Worm (Caenorhabditis elegans) whole organism, L2 larva: Measurements from ENCODE around the gene K03B4.6.

Experiments
- C34F6.9 ChIP-seq: fragments of 150-350 bp; optimal IDR thresholded peaks from 2 replicates; lab custom pipeline; 2014; ENCODE audit warnings: missing biosample characterization, missing genetic modification characterization
- R02D3.7 ChIP-seq: fragments of 150-350 bp; optimal IDR thresholded peaks from 2 replicates; lab custom pipeline; 2014; ENCODE audit warnings: missing biosample characterization, missing genetic modification characterization
- Y55F3AM.14 ChIP-seq: fragments of 200-800 bp; sonication (Bioruptor generic); optimal IDR thresholded peaks from 2 replicates; lab custom pipeline; 2018; ENCODE audit warnings: mild to moderate bottlenecking, missing genetic modification characterization, missing compliant biosample characterization
- ZK546.5 ChIP-seq: sonication (generic microtip); optimal IDR thresholded peaks from 2 replicates; lab custom pipeline; 2017; ENCODE audit warnings: missing biosample characterization, missing genetic modification characterization
- alr-1 ChIP-seq: fragments of 150-350 bp; optimal IDR thresholded peaks from 2 replicates; lab custom pipeline; 2014; ENCODE audit warnings: missing biosample characterization, missing genetic modification characterization
- blmp-1 ChIP-seq: sonication (generic microtip); optimal IDR thresholded peaks from 2 replicates; lab custom pipeline; 2017; ENCODE audit warnings: missing genetic modification characterization, mild to moderate bottlenecking, missing compliant biosample characterization, antibody characterized with exemption, moderate library complexity; ENCODE audit not compliant: insufficient read depth
- ceh-16 ChIP-seq: fragments of 150-350 bp; optimal IDR thresholded peaks from 2 replicates; lab custom pipeline; 2014; ENCODE audit warnings: missing biosample characterization, missing genetic modification characterization
- ceh-82 ChIP-seq: fragments of 150-350 bp; optimal IDR thresholded peaks from 2 replicates; lab custom pipeline; 2014; ENCODE audit warnings: missing biosample characterization, missing genetic modification characterization
- crh-2 ChIP-seq: sonication (generic microtip); optimal IDR thresholded peaks from 2 replicates; lab custom pipeline; 2017; ENCODE audit warnings: missing biosample characterization, missing genetic modification characterization
- dmd-4 ChIP-seq: sonication (generic microtip); optimal IDR thresholded peaks from 2 replicates; lab custom pipeline; 2017; ENCODE audit warnings: missing biosample characterization, missing genetic modification characterization
- egl-27 ChIP-seq: sonication (generic microtip); optimal IDR thresholded peaks from 3 replicates; lab custom pipeline; 2017; ENCODE audit warnings: missing biosample characterization, missing genetic modification reagents, missing genetic modification characterization
- elt-3 ChIP-seq: sonication (generic microtip); optimal IDR thresholded peaks from 2 replicates; lab custom pipeline; 2017; ENCODE audit warnings: missing biosample characterization, missing genetic modification characterization
- fos-1 ChIP-seq: fragments of 150-350 bp; optimal IDR thresholded peaks from 2 replicates; lab custom pipeline; 2014; ENCODE audit warnings: missing biosample characterization, missing genetic modification characterization
- gmeb-1 ChIP-seq: fragments of 150-350 bp; optimal IDR thresholded peaks from 2 replicates; lab custom pipeline; 2014; ENCODE audit warnings: missing biosample characterization, missing genetic modification characterization
- lin-13 ChIP-seq: fragments of 150-350 bp; optimal IDR thresholded peaks from 2 replicates; lab custom pipeline; 2014; ENCODE audit warnings: missing biosample characterization, missing genetic modification reagents, missing genetic modification characterization
- mdl-1 ChIP-seq, 2 experiments: fragments of 150-350 bp in 1 of 2; sonication (generic microtip) in 1 of 2; optimal IDR thresholded peaks; 2 replicates each; lab custom pipeline; 2017; ENCODE audit warnings: missing biosample characterization in 2 of 2, missing genetic modification characterization in 2 of 2
- nhr-10 ChIP-seq: sonication (generic microtip); optimal IDR thresholded peaks from 2 replicates; lab custom pipeline; 2017; ENCODE audit warnings: missing biosample characterization, missing genetic modification characterization
- nhr-12 ChIP-seq: fragments of 150-350 bp; optimal IDR thresholded peaks from 2 replicates; lab custom pipeline; 2014; ENCODE audit warnings: missing biosample characterization, missing genetic modification characterization
- nhr-129 ChIP-seq: fragments of 150-350 bp; optimal IDR thresholded peaks from 2 replicates; lab custom pipeline; 2014; ENCODE audit warnings: missing biosample characterization, missing genetic modification characterization
- nhr-21 ChIP-seq: fragments of 150-350 bp; optimal IDR thresholded peaks from 2 replicates; lab custom pipeline; 2014; ENCODE audit warnings: missing biosample characterization, missing genetic modification characterization
- nhr-237 ChIP-seq: fragments of 150-350 bp; optimal IDR thresholded peaks from 2 replicates; lab custom pipeline; 2014; ENCODE audit warnings: missing biosample characterization, missing genetic modification characterization
- nhr-25 ChIP-seq: fragments of 150-350 bp; sonication (generic microtip); optimal IDR thresholded peaks from 3 replicates; lab custom pipeline; 2014; ENCODE audit warnings: missing biosample characterization, missing genetic modification characterization
- nhr-6 ChIP-seq: fragments of 150-350 bp; optimal IDR thresholded peaks from 2 replicates; lab custom pipeline; 2014; ENCODE audit warnings: missing biosample characterization, missing genetic modification characterization
- peb-1 ChIP-seq: fragments of 150-350 bp; optimal IDR thresholded peaks from 2 replicates; lab custom pipeline; 2014; ENCODE audit warnings: missing biosample characterization, missing genetic modification characterization
- sem-4 ChIP-seq: fragments of 150-350 bp; optimal IDR thresholded peaks from 2 replicates; lab custom pipeline; 2014; ENCODE audit warnings: missing biosample characterization, missing genetic modification reagents, missing genetic modification characterization
- skn-1 ChIP-seq: sonication (generic microtip); optimal IDR thresholded peaks from 2 replicates; lab custom pipeline; 2017; ENCODE audit warnings: missing biosample characterization, missing genetic modification characterization
- sma-3 ChIP-seq: sonication (generic microtip); optimal IDR thresholded peaks from 2 replicates; lab custom pipeline; 2016; ENCODE audit warnings: missing genetic modification reagents, missing genetic modification characterization, missing compliant biosample characterization
- unc-39 ChIP-seq: fragments of 150-350 bp; optimal IDR thresholded peaks from 2 replicates; lab custom pipeline; 2014; ENCODE audit warnings: missing biosample characterization, missing genetic modification characterization
- unc-55 ChIP-seq: fragments of 150-350 bp; sonication (generic microtip); optimal IDR thresholded peaks from 3 replicates; lab custom pipeline; 2014; ENCODE audit warnings: missing biosample characterization, missing genetic modification reagents, missing genetic modification characterization
- unc-62 ChIP-seq: fragments of 150-350 bp; optimal IDR thresholded peaks from 2 replicates; lab custom pipeline; 2014; ENCODE audit warnings: missing biosample characterization, missing genetic modification reagents, missing genetic modification characterization
- zag-1 ChIP-seq: fragments of 150-350 bp; optimal IDR thresholded peaks from 2 replicates; lab custom pipeline; 2014; ENCODE audit warnings: missing biosample characterization, missing genetic modification characterization
- ztf-11 ChIP-seq: sonication (generic microtip); optimal IDR thresholded peaks from 2 replicates; lab custom pipeline; 2017; ENCODE audit warnings: missing biosample characterization, missing genetic modification characterization
- ztf-4 ChIP-seq: fragments of 150-350 bp; optimal IDR thresholded peaks from 2 replicates; lab custom pipeline; 2014; ENCODE audit warnings: missing biosample characterization, missing genetic modification characterization

K03B4.6 gene

DNA sequence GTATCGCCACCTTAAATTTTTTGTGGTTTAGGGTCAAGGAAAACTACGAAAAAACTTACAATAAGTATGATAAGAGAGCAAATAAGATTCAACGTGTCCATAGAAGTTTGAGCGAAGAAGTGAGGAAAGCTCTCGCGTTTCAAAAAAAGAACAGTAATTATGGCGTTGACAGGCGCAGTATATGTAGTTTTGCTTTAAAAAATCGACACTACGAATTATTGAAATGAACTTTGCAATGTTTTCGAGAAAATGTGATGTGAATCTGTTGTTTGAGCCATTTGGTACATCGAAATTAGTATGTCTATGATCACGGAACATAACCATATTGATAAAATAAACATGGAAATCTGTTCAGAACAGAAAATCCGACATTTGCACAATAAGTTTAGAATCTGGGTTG is 13.6 kb downstream of the K03B4.6 start, which contains the start of gene srx-74:
TSS of gene srx-74 (minus strand) at position 101 of the 400 bp plus-strand sequence.
- TF ChIP-seq ztf-11, result no peak
- no peak for TF ChIP-seq unc-55 (GFP tag; lab: Kevin White, UChicago)
- no peak for TF ChIP-seq sem-4 (tag; lab: Kevin White, UChicago)
- no peak for TF ChIP-seq peb-1 (tag; lab: Kevin White, UChicago)
- TF ChIP-seq skn-1 (tag; lab: Kevin White, UChicago), result no peak
- no peak for TF ChIP-seq unc-62
- no peak for TF ChIP-seq zag-1
- TF ChIP-seq ZK546.5, result no peak
- no peak for TF ChIP-seq nhr-237 (tag; lab: Kevin White, UChicago)
- TF ChIP-seq nhr-10 (tag; lab: Kevin White, UChicago), result no peak
- no peak for TF ChIP-seq nhr-21
- no peak for TF ChIP-seq crh-2 (tag; lab: Kevin White, UChicago)
- TF ChIP-seq gmeb-1 (tag; lab: Kevin White, UChicago), result no peak

DNA sequence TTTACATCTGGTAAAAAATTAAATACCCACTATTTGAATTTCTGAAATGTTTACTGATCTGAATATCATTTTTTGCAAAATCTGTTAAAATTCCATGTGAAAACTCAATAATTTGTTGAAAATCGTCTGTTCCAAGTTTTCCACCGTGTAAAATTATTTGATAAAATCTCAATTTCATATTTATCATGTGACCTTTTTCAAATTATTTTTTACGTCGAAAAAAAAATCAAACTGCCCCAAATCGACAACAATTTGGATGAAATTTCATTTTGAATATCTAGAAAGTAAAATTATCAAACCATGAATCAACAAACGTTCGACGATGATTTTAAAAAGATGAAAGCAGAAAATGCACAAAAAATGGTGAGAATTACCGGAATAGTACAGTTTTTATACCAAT is 20.8 kb downstream of the K03B4.6 start, which contains the start of gene F41F3.9:
TSS of gene F41F3.9 (plus strand) at position 301 of the 400 bp plus-strand sequence.
- TF ChIP-seq dmd-4 (tag; lab: Kevin White, UChicago) (no peak), R02D3.7 (tag; lab: Kevin White, UChicago) (no peak), Y55F3AM.14 (GFP tag; lab: Kevin White, UChicago) (no peak)

DNA sequence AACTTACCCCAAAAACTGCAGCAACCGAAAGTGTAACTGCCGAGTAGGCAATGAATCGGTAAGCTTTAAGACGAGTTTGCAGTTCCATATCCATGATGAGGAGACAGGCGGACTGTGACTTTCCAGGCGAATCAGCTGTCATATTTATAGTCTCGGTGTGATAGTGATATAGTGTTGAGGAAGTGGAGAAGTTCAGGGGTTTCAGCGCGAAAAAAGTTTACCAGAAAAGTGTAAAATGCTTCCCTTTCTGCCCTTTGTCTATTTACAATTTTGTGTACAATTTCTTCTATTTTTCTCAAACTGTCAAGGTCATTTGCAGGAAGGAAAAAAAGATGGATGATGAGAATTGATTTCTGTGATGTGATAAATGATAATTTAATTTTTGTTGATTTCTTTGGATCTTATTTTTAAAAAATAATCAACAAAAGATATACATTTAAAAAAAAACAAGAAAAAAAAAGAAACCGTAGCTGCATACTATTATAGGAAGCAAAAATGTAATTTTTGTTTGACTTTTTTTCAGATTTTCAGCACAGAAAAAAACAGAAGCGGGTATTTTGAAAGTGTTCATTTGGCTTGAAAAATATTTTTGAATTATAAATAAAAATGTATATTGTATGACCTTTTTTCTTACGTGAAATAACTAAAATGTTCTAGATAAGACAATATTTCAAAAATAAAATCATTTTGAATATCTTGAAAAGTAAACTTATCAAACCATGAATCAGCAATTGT is 22.0 kb downstream of the K03B4.6 start, which contains the start of the genes col-139 and F41F3.1:
TSS of gene col-139 (minus strand) at position 101 of the 735 bp plus-strand sequence.
TSS of gene F41F3.1 (plus strand) at position 685 of the 735 bp plus-strand sequence.
- TF ChIP-seq mdl-1 (tag; optimal IDR thresholded peaks at IDR 0.05; lab: Kevin White, UChicago), result no peak
- TF ChIP-seq lin-13 (GFP tag; lab: Kevin White, UChicago), result no peak
- no peak for TF ChIP-seq ztf-11
- no peak for TF ChIP-seq egl-27 (tag; lab: Kevin White, UChicago)
- no peak for TF ChIP-seq ztf-4 (tag; lab: Kevin White, UChicago)
- no peak for TF ChIP-seq sem-4 (tag; lab: Kevin White, UChicago)
- TF ChIP-seq ZK546.5, result no peak
- TF ChIP-seq unc-39 (tag; lab: Kevin White, UChicago), result no peak
- TF ChIP-seq nhr-6 (tag; lab: Kevin White, UChicago), result no peak
- TF ChIP-seq nhr-129 (tag; lab: Kevin White, UChicago), result no peak

DNA sequence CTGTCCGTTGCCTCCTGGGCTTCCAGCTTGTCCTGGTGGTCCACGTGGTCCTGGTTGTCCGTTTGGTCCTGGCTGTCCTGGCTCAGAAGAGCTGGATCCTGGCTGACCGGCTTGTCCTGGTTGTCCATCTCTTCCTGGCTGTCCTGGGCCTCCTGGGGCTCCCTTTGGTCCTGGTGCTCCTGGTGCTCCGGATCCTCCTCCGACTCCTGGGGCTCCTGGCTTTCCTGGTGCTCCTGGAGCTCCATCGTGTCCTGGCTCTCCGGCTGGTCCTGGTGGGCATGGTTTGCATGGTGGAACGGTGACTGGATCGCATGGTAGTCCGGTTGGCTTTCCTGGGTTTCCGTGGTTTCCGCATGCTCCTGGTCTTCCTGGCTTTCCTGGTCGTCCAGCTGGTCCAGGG is 22.9 kb downstream of the K03B4.6 start:
- no peak for TF ChIP-seq lin-13 (GFP tag; lab: Kevin White, UChicago)
- peak; percentile 50 for TF ChIP-seq Y55F3AM.14 (GFP tag; lab: Kevin White, UChicago)

DNA sequence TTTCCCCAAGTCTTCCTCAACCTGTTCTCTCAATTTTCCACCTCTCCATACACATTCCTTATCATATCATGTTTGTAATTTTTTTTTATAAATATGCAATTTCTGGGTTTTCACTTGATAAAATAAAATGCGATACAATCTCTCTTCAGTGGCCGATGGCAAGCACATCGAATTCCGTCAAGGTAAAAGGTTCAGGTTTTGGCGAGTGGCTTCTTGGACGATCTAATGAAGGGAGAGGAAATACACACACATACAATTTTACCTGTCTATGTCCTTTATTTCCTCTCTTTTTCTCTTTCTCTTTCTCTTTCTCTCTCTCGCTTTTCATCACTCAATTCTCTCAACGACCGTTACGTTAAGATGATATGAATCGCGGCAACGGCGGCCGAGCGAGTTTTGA is 24.5 kb downstream of the K03B4.6 start:
- TF ChIP-seq crh-2 (tag; lab: Kevin White, UChicago) (no peak), peb-1 (tag; lab: Kevin White, UChicago) (peak; percentile 7), elt-3 (tag; lab: Kevin White, UChicago) (no peak), nhr-21 (peak; percentile 23), C34F6.9 (tag; lab: Kevin White, UChicago) (no peak), sma-3 (no peak), lin-13 (GFP tag; lab: Kevin White, UChicago) (no peak), unc-55 (GFP tag; lab: Kevin White, UChicago) (no peak), ztf-11 (no peak), blmp-1 (peak; percentile 77), nhr-25 (tag; lab: Kevin White, UChicago) (peak; percentile 44), fos-1 (tag; lab: Kevin White, UChicago) (peak; percentile 23), nhr-12 (tag; lab: Kevin White, UChicago) (no peak), ceh-82 (tag; lab: Kevin White, UChicago) (no peak), unc-62 (no peak), alr-1 (tag; lab: Kevin White, UChicago) (no peak), ceh-16 (no peak), gmeb-1 (tag; lab: Kevin White, UChicago) (peak; percentile 18)
